Worm (Caenorhabditis elegans) whole organism, L4 larva: Measurements from ENCODE around the gene R13D7.2.

Experiments used
- attf-4 ChIP-seq: sonication (generic microtip); optimal IDR thresholded peaks from 3 replicates; lab custom pipeline; 2017; ENCODE audit warnings: missing biosample characterization, missing genetic modification characterization
- ceh-44 ChIP-seq: fragments of 200-800 bp; sonication (Bioruptor generic); IDR thresholded peaks from 2 replicates; pipeline ENCODE4 v1.3.6; 2022; ENCODE audit warnings: missing genetic modification reagents, missing genetic modification characterization, missing compliant biosample characterization
- cey-2 ChIP-seq: sonication (generic microtip); optimal IDR thresholded peaks from 3 replicates; lab custom pipeline; 2017; ENCODE audit warnings: missing genetic modification characterization, mild to moderate bottlenecking, missing compliant biosample characterization, antibody characterized with exemption, borderline replicate concordance; ENCODE audit not compliant: insufficient read depth
- dpl-1 ChIP-seq: fragments of 150-350 bp; optimal IDR thresholded peaks from 2 replicates; lab custom pipeline; 2014; ENCODE audit warnings: missing biosample characterization, missing genetic modification reagents, missing genetic modification characterization
- lir-3 ChIP-seq: sonication (generic microtip); optimal IDR thresholded peaks from 2 replicates; lab custom pipeline; 2016; ENCODE audit warnings: mild to moderate bottlenecking, missing genetic modification characterization, missing compliant biosample characterization
- nhr-11 ChIP-seq: fragments of 150-350 bp; optimal IDR thresholded peaks from 2 replicates; lab custom pipeline; 2014; ENCODE audit warnings: missing biosample characterization, missing genetic modification characterization
- skn-1 ChIP-seq: fragments of 150-350 bp; optimal IDR thresholded peaks from 2 replicates; lab custom pipeline; 2014; ENCODE audit warnings: missing biosample characterization, missing genetic modification characterization
- tra-1 ChIP-seq: fragments of 200-800 bp; sonication (Bioruptor generic); IDR thresholded peaks from 2 replicates; pipeline ENCODE4 v1.3.6; 2022; ENCODE audit warnings: missing genetic modification reagents, missing genetic modification characterization, missing compliant biosample characterization

The R13D7.2 gene

DNA sequence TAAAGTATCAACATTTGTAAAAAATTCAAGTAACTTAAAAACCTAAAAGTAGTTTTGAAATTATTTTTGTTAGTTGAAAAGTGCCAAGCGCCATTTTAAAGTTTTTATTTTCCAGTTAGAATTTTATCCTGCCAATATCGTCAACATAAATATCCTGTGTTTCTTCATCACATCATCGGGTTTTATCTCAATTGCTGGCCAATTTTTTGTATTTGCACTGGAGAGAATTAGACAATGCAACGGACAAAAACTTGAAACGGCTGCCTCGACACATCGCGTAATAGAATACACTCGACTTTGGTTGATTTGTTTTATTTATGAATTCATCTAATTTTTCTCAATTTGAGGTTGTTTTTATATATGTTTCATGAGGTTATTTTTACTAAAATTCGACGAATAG is 45.3 kb downstream of the R13D7.2 start, which contains the start of gene F25E5.2:
Gene F25E5.2, plus strand, starts transcription at position 301 of the 400 bp plus-strand sequence.
- TF ChIP-seq lir-3 (no peak), dpl-1 (GFP tag; lab: Kevin White, UChicago) (no peak), ceh-44 (GFP tag; lab: Robert Waterston, UW) (no peak), cey-2 (tag; lab: Kevin White, UChicago) (no peak), nhr-11 (tag; lab: Kevin White, UChicago) (no peak), attf-4 (tag; lab: Kevin White, UChicago) (no peak), tra-1 (no peak), skn-1 (tag; lab: Kevin White, UChicago) (no peak)
- TF ChIP-seq, all 104 proteins: peak for 0
